Worm (Caenorhabditis elegans) whole organism, L4 larva: ENCODE measurements around the gene C40H5.2.

ENCODE experiments used
- F26F4.8 ChIP-seq: fragments of 200-800 bp; sonication (Bioruptor generic); conservative IDR thresholded peaks from 2 replicates; pipeline ENCODE4 v1.3.6; 2022; ENCODE audit warnings: missing genetic modification characterization, missing compliant biosample characterization
- F44E2.7 ChIP-seq: fragments of 200-800 bp; sonication (Bioruptor generic); IDR thresholded peaks from 2 replicates; pipeline ENCODE4 v2.1.2; 2022; ENCODE audit warnings: missing genetic modification characterization, missing compliant biosample characterization
- R02D3.7 ChIP-seq: fragments of 150-350 bp; sonication (generic microtip); optimal IDR thresholded peaks from 3 replicates; lab custom pipeline; 2014; ENCODE audit warnings: missing biosample characterization, missing genetic modification characterization
- T20F7.1 ChIP-seq: fragments of 200-800 bp; sonication (Bioruptor generic); optimal IDR thresholded peaks from 2 replicates; lab custom pipeline; 2018; ENCODE audit warnings: mild to moderate bottlenecking, missing genetic modification characterization, missing compliant biosample characterization
- Y48G9A.11 ChIP-seq: fragments of 200-800 bp; sonication (Bioruptor generic); IDR thresholded peaks from 2 replicates; pipeline ENCODE4 v1.3.6; 2022; ENCODE audit warnings: missing genetic modification reagents, missing genetic modification characterization, missing compliant biosample characterization
- aly-2 ChIP-seq: sonication (generic microtip); optimal IDR thresholded peaks from 2 replicates; lab custom pipeline; 2018; ENCODE audit warnings: missing biosample characterization, missing genetic modification characterization
- ama-1 ChIP-seq: fragments of 150-350 bp; optimal IDR thresholded peaks from 2 replicates; lab custom pipeline; 2014; ENCODE audit warnings: inconsistent platforms, mixed read lengths
- attf-4 ChIP-seq: sonication (generic microtip); optimal IDR thresholded peaks from 3 replicates; lab custom pipeline; 2017; ENCODE audit warnings: missing biosample characterization, missing genetic modification characterization
- ceh-28 ChIP-seq: fragments of 150-350 bp; optimal IDR thresholded peaks from 2 replicates; lab custom pipeline; 2014; ENCODE audit warnings: missing biosample characterization, missing genetic modification reagents, missing genetic modification characterization
- ceh-44 ChIP-seq: fragments of 200-800 bp; sonication (Bioruptor generic); IDR thresholded peaks from 2 replicates; pipeline ENCODE4 v1.3.6; 2022; ENCODE audit warnings: missing genetic modification reagents, missing genetic modification characterization, missing compliant biosample characterization
- ceh-62 ChIP-seq: sonication (generic microtip); optimal IDR thresholded peaks from 2 replicates; lab custom pipeline; 2017; ENCODE audit warnings: missing biosample characterization, missing genetic modification characterization
- daf-12 ChIP-seq: fragments of 150-350 bp; optimal IDR thresholded peaks from 2 replicates; lab custom pipeline; 2014; ENCODE audit warnings: missing biosample characterization, missing genetic modification reagents, missing genetic modification characterization
- daf-16 ChIP-seq, 3 experiments: sonication (generic microtip); optimal IDR thresholded peaks; 2 replicates each; lab custom pipeline; 2016 to 2017; ENCODE audit warnings: missing genetic modification characterization in 3 of 3, missing genetic modification reagents in 3 of 3, mild to moderate bottlenecking in 2 of 3, missing compliant biosample characterization in 2 of 3, missing biosample characterization in 1 of 3, moderate library complexity in 1 of 3
- dmd-9 ChIP-seq: fragments of 200-800 bp; sonication (Bioruptor generic); IDR thresholded peaks from 2 replicates; pipeline ENCODE4 v1.3.6; 2022; ENCODE audit warnings: missing genetic modification reagents, missing genetic modification characterization, missing compliant biosample characterization
- dve-1 ChIP-seq: sonication (generic microtip); optimal IDR thresholded peaks from 2 replicates; lab custom pipeline; 2017; ENCODE audit warnings: antibody characterized with exemption, mild to moderate bottlenecking, missing genetic modification characterization, missing compliant biosample characterization; ENCODE audit not compliant: insufficient read depth
- egl-27 ChIP-seq: sonication (generic microtip); optimal IDR thresholded peaks from 3 replicates; lab custom pipeline; 2017; ENCODE audit warnings: missing biosample characterization, missing genetic modification reagents, missing genetic modification characterization
- fos-1 ChIP-seq: fragments of 150-350 bp; optimal IDR thresholded peaks from 2 replicates; lab custom pipeline; 2014; ENCODE audit warnings: missing biosample characterization, missing genetic modification characterization
- hif-1 ChIP-seq, 2 experiments: sonication (generic microtip); optimal IDR thresholded peaks; 2 replicates each; lab custom pipeline; 2016 to 2017; ENCODE audit warnings: missing compliant biosample characterization in 2 of 2, missing genetic modification characterization in 2 of 2, missing genetic modification reagents in 2 of 2, missing genotype in 2 of 2, mild to moderate bottlenecking in 1 of 2
- hlh-30 ChIP-seq: sonication (generic microtip); optimal IDR thresholded peaks from 2 replicates; lab custom pipeline; 2017; ENCODE audit warnings: antibody characterized with exemption, mild to moderate bottlenecking, missing genetic modification characterization, missing compliant biosample characterization; ENCODE audit not compliant: insufficient read depth
- hmg-1.1 ChIP-seq: fragments of 200-800 bp; sonication (Bioruptor generic); IDR thresholded peaks from 2 replicates; pipeline ENCODE4 v1.3.6; 2022; ENCODE audit warnings: missing genetic modification reagents, missing genetic modification characterization, missing compliant biosample characterization
- jun-1 ChIP-seq: fragments of 150-350 bp; optimal IDR thresholded peaks from 2 replicates; lab custom pipeline; 2014; ENCODE audit warnings: missing biosample characterization, missing genetic modification reagents, missing genetic modification characterization
- lim-7 ChIP-seq: fragments of 200-800 bp; sonication (Bioruptor generic); IDR thresholded peaks from 2 replicates; pipeline ENCODE4 v1.3.6; 2022; ENCODE audit warnings: missing genetic modification characterization, missing compliant biosample characterization
- lin-1 ChIP-seq: fragments of 200-800 bp; sonication (Bioruptor generic); IDR thresholded peaks from 2 replicates; pipeline ENCODE4 v1.3.6; 2022; ENCODE audit warnings: missing genetic modification reagents, missing genetic modification characterization, missing compliant biosample characterization
- lin-15B ChIP-seq: fragments of 150-350 bp; sonication (generic microtip); optimal IDR thresholded peaks from 3 replicates; lab custom pipeline; 2014; ENCODE audit warnings: missing biosample characterization, missing genetic modification characterization
- lin-38 ChIP-seq: fragments of 200-800 bp; sonication (Bioruptor generic); IDR thresholded peaks from 2 replicates; pipeline ENCODE4 v1.3.6; 2022; ENCODE audit warnings: missing genetic modification reagents, missing genetic modification characterization, missing compliant biosample characterization
- lin-39 ChIP-seq: fragments of 150-350 bp; optimal IDR thresholded peaks from 2 replicates; lab custom pipeline; 2014; ENCODE audit warnings: missing biosample characterization, missing genetic modification reagents, missing genetic modification characterization
- mep-1 ChIP-seq: fragments of 150-350 bp; sonication (generic microtip); optimal IDR thresholded peaks from 3 replicates; lab custom pipeline; 2014; ENCODE audit warnings: missing biosample characterization, missing genetic modification characterization
- mxl-2 ChIP-seq: fragments of 200-800 bp; sonication (Bioruptor generic); conservative IDR thresholded peaks from 2 replicates; pipeline ENCODE4 v1.3.6; 2022; ENCODE audit warnings: missing genetic modification reagents, missing genetic modification characterization, missing compliant biosample characterization
- mxl-3 ChIP-seq: fragments of 200-800 bp; sonication (Bioruptor generic); optimal IDR thresholded peaks from 2 replicates; lab custom pipeline; 2018; ENCODE audit warnings: mild to moderate bottlenecking, missing genetic modification characterization, missing compliant biosample characterization
- nhr-10 ChIP-seq: fragments of 150-350 bp; optimal IDR thresholded peaks from 2 replicates; lab custom pipeline; 2014; ENCODE audit warnings: missing biosample characterization, missing genetic modification characterization
- nhr-11 ChIP-seq: fragments of 150-350 bp; optimal IDR thresholded peaks from 2 replicates; lab custom pipeline; 2014; ENCODE audit warnings: missing biosample characterization, missing genetic modification characterization
- nhr-237 ChIP-seq: sonication (generic microtip); optimal IDR thresholded peaks from 2 replicates; lab custom pipeline; 2017; ENCODE audit warnings: missing biosample characterization, missing genetic modification characterization
- nhr-28 ChIP-seq: fragments of 150-350 bp; optimal IDR thresholded peaks from 2 replicates; lab custom pipeline; 2014; ENCODE audit warnings: missing biosample characterization, missing genetic modification characterization
- nhr-41 ChIP-seq: fragments of 200-800 bp; sonication (Bioruptor generic); IDR thresholded peaks from 2 replicates; pipeline ENCODE4 v1.3.6; 2022; ENCODE audit warnings: missing genetic modification reagents, missing genetic modification characterization, missing compliant biosample characterization
- nhr-48 ChIP-seq: sonication (generic microtip); optimal IDR thresholded peaks from 2 replicates; lab custom pipeline; 2016; ENCODE audit warnings: mild to moderate bottlenecking, missing genetic modification characterization, missing compliant biosample characterization
- nhr-77 ChIP-seq: fragments of 150-350 bp; optimal IDR thresholded peaks from 2 replicates; lab custom pipeline; 2014; ENCODE audit warnings: missing biosample characterization, missing genetic modification characterization
- pqm-1 ChIP-seq: sonication (generic microtip); optimal IDR thresholded peaks from 2 replicates; lab custom pipeline; 2017; ENCODE audit warnings: missing biosample characterization, missing genetic modification characterization
- rbr-2 ChIP-seq: sonication (generic microtip); optimal IDR thresholded peaks from 2 replicates; lab custom pipeline; 2016; ENCODE audit warnings: missing genotype, missing genetic modification characterization, missing compliant biosample characterization
- set-16 ChIP-seq: fragments of 200-800 bp; sonication (Bioruptor generic); IDR thresholded peaks from 2 replicates; pipeline ENCODE4 v1.3.6; 2022; ENCODE audit warnings: missing genetic modification reagents, missing genetic modification characterization, missing compliant biosample characterization
- snpc-4 ChIP-seq: fragments of 150-350 bp; optimal IDR thresholded peaks from 2 replicates; lab custom pipeline; 2014; ENCODE audit warnings: missing biosample characterization, missing genetic modification characterization
- tra-1 ChIP-seq: fragments of 200-800 bp; sonication (Bioruptor generic); IDR thresholded peaks from 2 replicates; pipeline ENCODE4 v1.3.6; 2022; ENCODE audit warnings: missing genetic modification reagents, missing genetic modification characterization, missing compliant biosample characterization
- unc-130 ChIP-seq: sonication (generic microtip); optimal IDR thresholded peaks from 2 replicates; lab custom pipeline; 2016; ENCODE audit warnings: missing genetic modification reagents, missing genetic modification characterization, missing compliant biosample characterization
- unc-39 ChIP-seq: sonication (generic microtip); optimal IDR thresholded peaks from 2 replicates; lab custom pipeline; 2017; ENCODE audit warnings: missing biosample characterization, missing genetic modification characterization
- unc-62 ChIP-seq, 3 experiments: fragments of 150-350 bp in 1 of 3; sonication (generic microtip); optimal IDR thresholded peaks in 2 of 3; peaks in 1 of 3; 1 replicate in 1 of 3; 2 replicates in 2 of 3; lab custom pipeline; 2014 to 2017; ENCODE audit warnings: missing biosample characterization in 3 of 3, missing genetic modification characterization in 3 of 3, missing genetic modification reagents in 3 of 3, missing genotype in 1 of 3
- zfp-3 ChIP-seq: fragments of 200-800 bp; sonication (Bioruptor generic); conservative IDR thresholded peaks from 2 replicates; pipeline ENCODE4 v1.3.6; 2022; ENCODE audit warnings: missing genetic modification reagents, missing genetic modification characterization, missing compliant biosample characterization
- zip-11 ChIP-seq: fragments of 200-800 bp; sonication (Bioruptor generic); IDR thresholded peaks from 2 replicates; pipeline ENCODE4 v1.3.6; 2022; ENCODE audit warnings: missing genetic modification characterization, missing compliant biosample characterization
- ztf-7 ChIP-seq: fragments of 150-350 bp; optimal IDR thresholded peaks from 2 replicates; lab custom pipeline; 2014; ENCODE audit warnings: missing biosample characterization, missing genetic modification characterization

C40H5.2 gene

ce11 chrX:11734110-11734509, 11.8 kb upstream of the C40H5.2 start:
- TF ChIP-seq mxl-2 (GFP tag; lab: Robert Waterston, UW) (no peak), hif-1 (tag; optimal IDR thresholded peaks at IDR 0.05; lab: Kevin White, UChicago) (no peak), F44E2.7 (GFP tag; lab: Robert Waterston, UW) (no peak), ama-1 (lab: Kevin White, UChicago) (no peak), ztf-7 (tag; lab: Kevin White, UChicago) (no peak), daf-16 (GFP tag; optimal IDR thresholded peaks at IDR 0.05; lab: Kevin White, UChicago) (no peak), daf-16 (tag; optimal IDR thresholded peaks at IDR 0.05; lab: Kevin White, UChicago) (peak; percentile 49), nhr-10 (no peak), hlh-30 (tag; lab: Kevin White, UChicago) (no peak), dve-1 (no peak), Y48G9A.11 (GFP tag; lab: Robert Waterston, UW) (no peak), R02D3.7 (tag; lab: Kevin White, UChicago) (no peak), lim-7 (GFP tag; lab: Robert Waterston, UW) (no peak), nhr-28 (peak; percentile 40), lin-15B (no peak), mxl-3 (GFP tag; lab: Kevin White, UChicago) (no peak), unc-39 (tag; lab: Kevin White, UChicago) (no peak), zfp-3 (GFP tag; lab: Robert Waterston, UW) (no peak), aly-2 (tag; lab: Kevin White, UChicago) (no peak), nhr-41 (GFP tag; lab: Robert Waterston, UW) (no peak), tra-1 (GFP tag; lab: Robert Waterston, UW) (no peak), ceh-62 (tag; lab: Kevin White, UChicago) (no peak), ceh-28 (tag; lab: Kevin White, UChicago) (no peak), pqm-1 (peak; percentile 29)
- TF ChIP-seq, all 104 proteins: peak for 3

ce11 chrX:11737053-11737452, 8.8 kb upstream of the C40H5.2 start, which contains the start of gene D1053.3:
Gene D1053.3 (minus strand): TSS chrX:11737153.
- TF ChIP-seq snpc-4 (tag; lab: Kevin White, UChicago), result no peak
- no peak for TF ChIP-seq daf-12 (tag; lab: Kevin White, UChicago)
- no peak for TF ChIP-seq hmg-1.1 (GFP tag; lab: Robert Waterston, UW)
- no peak for TF ChIP-seq unc-130 (GFP tag; lab: Kevin White, UChicago)
- TF ChIP-seq nhr-11 (tag; lab: Kevin White, UChicago), result no peak
- TF ChIP-seq set-16 (GFP tag; lab: Robert Waterston, UW), result no peak
- no peak for TF ChIP-seq dmd-9 (GFP tag; lab: Robert Waterston, UW)
- TF ChIP-seq ceh-44 (GFP tag; lab: Robert Waterston, UW), result no peak
- TF ChIP-seq F26F4.8 (GFP tag; lab: Robert Waterston, UW), result no peak
- no peak for TF ChIP-seq lin-38 (GFP tag; lab: Robert Waterston, UW)
- no peak for TF ChIP-seq attf-4 (tag; lab: Kevin White, UChicago)
- TF ChIP-seq lin-39, result no peak
- no peak for TF ChIP-seq pqm-1

ce11 chrX:11738602-11739100, 7.2 kb upstream of the C40H5.2 start, which contains the start of gene nspa-9:
Gene nspa-9 (plus strand): TSS chrX:11739050.
- TF ChIP-seq pqm-1 (peak; percentile 62), fos-1 (no peak), unc-62 (GFP tag; optimal IDR thresholded peaks at IDR 0.05 in 1 of 2; lab: Kevin White, UChicago) (peak in 1 of 2 experiments; percentile 81), unc-62 (tag; optimal IDR thresholded peaks at IDR 0.05; lab: Kevin White, UChicago) (no peak), hlh-30 (tag; lab: Kevin White, UChicago) (peak; percentile 77), zip-11 (GFP tag; lab: Robert Waterston, UW) (no peak), nhr-28 (peak; percentile 80), nhr-237 (tag; lab: Kevin White, UChicago) (no peak), mxl-3 (GFP tag; lab: Kevin White, UChicago) (peak; percentile 39), egl-27 (no peak), rbr-2 (tag; lab: Kevin White, UChicago) (no peak), T20F7.1 (GFP tag; lab: Kevin White, UChicago) (peak; percentile 5), mep-1 (peak; percentile 25), daf-16 (GFP tag; optimal IDR thresholded peaks at IDR 0.05; lab: Kevin White, UChicago) (no peak), daf-16 (tag; optimal IDR thresholded peaks at IDR 0.05; lab: Kevin White, UChicago) (peak; percentile 91), nhr-77 (tag; lab: Kevin White, UChicago) (peak; percentile 82), nhr-48 (tag; lab: Kevin White, UChicago) (peak; percentile 40), tra-1 (GFP tag; lab: Robert Waterston, UW) (no peak), mxl-2 (GFP tag; lab: Robert Waterston, UW) (0 out of 2 replicates have a peak, but pooled peaks have one; percentile 10), dve-1 (peak; percentile 86), lin-1 (GFP tag; lab: Robert Waterston, UW) (0 out of 2 replicates have a peak, but pooled peaks have one; percentile 19), jun-1 (tag; lab: Kevin White, UChicago) (no peak), F44E2.7 (GFP tag; lab: Robert Waterston, UW) (no peak), aly-2 (tag; lab: Kevin White, UChicago) (no peak)
